Fruit fly (Drosophila melanogaster): Measurements from ENCODE around the gene dbf.

- TF ChIP-seq bab1 (GFP tag; optimal IDR thresholded peaks at IDR 0.05) (no peak), pad (GFP tag; optimal IDR thresholded peaks at IDR 0.05) (no peak), toe (GFP tag; optimal IDR thresholded peaks at IDR 0.05) (no peak), CG33017 (tag; optimal IDR thresholded peaks at IDR 0.05) (no peak), kay (GFP tag; ENCODE audit: borderline replicate concordance) (no peak), CG7101 (tag; optimal IDR thresholded peaks at IDR 0.05) (no peak), cic (GFP tag; optimal IDR thresholded peaks at IDR 0.05) (no peak), Hr96 (GFP tag; optimal IDR thresholded peaks at IDR 0.05) (no peak), ovo (GFP tag; optimal IDR thresholded peaks at IDR 0.05) (no peak), CG1620 (GFP tag; optimal IDR thresholded peaks at IDR 0.05) (no peak), Crg-1 (GFP tag; optimal IDR thresholded peaks at IDR 0.05) (no peak), Mnt (GFP tag; optimal IDR thresholded peaks at IDR 0.05) (no peak)
Measured at dm6 chr2L:10681602-10682001, 30.2 kb downstream of the dbf start, which contains the start of gene CG17107.
